Worm (Caenorhabditis elegans): Measurements from ENCODE around the gene Y116F11B.8.

The Y116F11B.8 gene

ce11 chrV:19857334-19857733 lies at the start of gene Y116F11B.8:
TSS of gene Y116F11B.8 (plus strand) at chrV:19857634.
- TF ChIP-seq zip-5 (tag; optimal IDR thresholded peaks at IDR 0.05) (no peak), T23F11.4 (GFP tag; optimal IDR thresholded peaks at IDR 0.05) (no peak), pha-2 (tag; optimal IDR thresholded peaks at IDR 0.05) (no peak), odd-2 (tag; optimal IDR thresholded peaks at IDR 0.05) (no peak), K02D7.2 (tag; optimal IDR thresholded peaks at IDR 0.05) (no peak), lin-11 (tag; optimal IDR thresholded peaks at IDR 0.05) (no peak), Y22D7AL.16 (tag; optimal IDR thresholded peaks at IDR 0.05) (no peak), elt-2 (tag; optimal IDR thresholded peaks at IDR 0.05) (no peak), ceh-6 (GFP tag; optimal IDR thresholded peaks at IDR 0.05) (no peak), ttx-3 (tag; optimal IDR thresholded peaks at IDR 0.05) (no peak), C08G9.2 (tag; optimal IDR thresholded peaks at IDR 0.05) (no peak), gmeb-2 (tag; optimal IDR thresholded peaks at IDR 0.05) (no peak), nhr-11 (tag; optimal IDR thresholded peaks at IDR 0.05) (no peak), ztf-16 (tag; optimal IDR thresholded peaks at IDR 0.05) (no peak), ceh-45 (GFP tag; IDR thresholded peaks at IDR 0.05) (no peak), unc-3 (GFP tag; conservative IDR thresholded peaks at IDR 0.05) (no peak), unc-3 (tag; optimal IDR thresholded peaks at IDR 0.05) (no peak), lim-6 (tag; optimal IDR thresholded peaks at IDR 0.05) (no peak), ref-2 (tag; optimal IDR thresholded peaks at IDR 0.05) (no peak), ama-1 (optimal IDR thresholded peaks at IDR 0.05) (no peak)

DNA sequence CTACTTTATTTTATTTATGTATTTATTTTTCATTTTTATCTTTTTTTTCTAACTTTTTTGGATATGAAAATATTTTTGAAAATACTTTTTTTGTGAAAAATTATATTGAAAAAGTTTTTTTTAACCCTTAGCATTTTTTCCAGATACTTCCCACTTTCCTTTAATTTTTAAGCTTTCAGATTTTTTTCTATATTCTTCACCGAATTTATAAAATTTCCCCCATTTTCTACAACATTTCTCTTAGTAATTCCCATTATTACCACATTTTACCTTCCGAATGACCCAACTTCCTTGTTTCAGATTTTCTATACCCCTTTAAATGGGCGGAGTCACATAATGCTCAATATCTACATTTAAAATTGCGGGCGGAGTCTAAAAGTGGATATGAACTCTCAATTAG lies 42.6 kb upstream of the Y116F11B.8 start, which contains the start of gene daf-28:
Gene daf-28 (plus strand): TSS at position 301 of the 400 bp plus-strand sequence.
- TF ChIP-seq npax-4 (tag; optimal IDR thresholded peaks at IDR 0.05) (no peak), K09A11.1 (tag; optimal IDR thresholded peaks at IDR 0.05; ENCODE audit: insufficient read depth) (no peak), lin-11 (tag; optimal IDR thresholded peaks at IDR 0.05) (no peak), lim-6 (tag; optimal IDR thresholded peaks at IDR 0.05) (no peak), T23F11.4 (GFP tag; optimal IDR thresholded peaks at IDR 0.05) (no peak), sox-2 (GFP tag; IDR thresholded peaks at IDR 0.05) (no peak), hlh-6 (tag; optimal IDR thresholded peaks at IDR 0.05) (no peak), ceh-6 (GFP tag; optimal IDR thresholded peaks at IDR 0.05) (no peak), dmd-4 (tag; optimal IDR thresholded peaks at IDR 0.05; ENCODE audit: borderline replicate concordance) (no peak), elt-2 (tag; optimal IDR thresholded peaks at IDR 0.05) (no peak), K02D7.2 (tag; optimal IDR thresholded peaks at IDR 0.05) (no peak), F13H6.1 (tag; optimal IDR thresholded peaks at IDR 0.05) (no peak)

- peak; percentile 91 for TF ChIP-seq dve-1 (tag; optimal IDR thresholded peaks at IDR 0.05)
- no peak for TF ChIP-seq Y22D7AL.16 (tag; optimal IDR thresholded peaks at IDR 0.05)
- TF ChIP-seq npax-4 (tag; optimal IDR thresholded peaks at IDR 0.05): no peak
- TF ChIP-seq nhr-11 (tag; optimal IDR thresholded peaks at IDR 0.05): no peak
- TF ChIP-seq K02D7.2 (tag; optimal IDR thresholded peaks at IDR 0.05): no peak
Measured at ce11 chrV:19820178-19820577, 37.3 kb upstream of the Y116F11B.8 start.

ce11 chrV:19822093-19822492 lies 35.3 kb upstream of the Y116F11B.8 start, which contains the start of gene Y116F11B.17:
TSS of gene Y116F11B.17 (minus strand) at chrV:19822193.
- TF ChIP-seq hlh-8 (tag; optimal IDR thresholded peaks at IDR 0.05) (no peak), pag-3 (tag; optimal IDR thresholded peaks at IDR 0.05; ENCODE audit: borderline replicate concordance) (no peak)

ce11 chrV:19827481-19827880 lies 30.0 kb upstream of the Y116F11B.8 start:
- peak; percentile 57 for TF ChIP-seq dve-1 (tag; optimal IDR thresholded peaks at IDR 0.05)
- TF ChIP-seq K02D7.2 (tag; optimal IDR thresholded peaks at IDR 0.05): no peak

DNA sequence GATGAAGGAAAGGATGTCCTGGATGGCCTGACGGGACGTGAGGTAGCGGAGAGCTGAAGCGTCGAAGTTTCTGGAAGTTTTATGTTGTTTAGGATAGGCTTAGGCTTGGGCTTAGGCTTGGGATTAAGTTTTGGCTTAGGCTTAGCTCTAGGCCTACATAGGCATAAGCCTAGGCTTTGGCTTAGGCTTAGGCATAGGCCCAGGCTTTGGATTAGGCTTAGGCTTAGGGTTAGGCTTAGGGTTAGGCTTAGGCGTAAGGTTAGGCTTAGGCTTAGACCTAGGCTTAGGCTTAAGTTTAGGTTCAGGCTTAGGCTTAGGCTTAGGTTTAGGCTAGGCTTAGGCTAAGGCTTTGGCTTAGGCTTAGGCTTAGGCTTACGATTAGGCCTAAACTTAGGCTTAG lies 28.2 kb upstream of the Y116F11B.8 start:
- TF ChIP-seq syd-9 (tag; optimal IDR thresholded peaks at IDR 0.05): no peak
- TF ChIP-seq pag-3 (tag; optimal IDR thresholded peaks at IDR 0.05; ENCODE audit: borderline replicate concordance): peak; percentile 42
- TF ChIP-seq dve-1 (tag; optimal IDR thresholded peaks at IDR 0.05): peak; percentile 71

Measured in whole organism, late embryonic.